Worm (Caenorhabditis elegans): ENCODE measurements around the gene ceh-92.

The ceh-92 gene

DNA sequence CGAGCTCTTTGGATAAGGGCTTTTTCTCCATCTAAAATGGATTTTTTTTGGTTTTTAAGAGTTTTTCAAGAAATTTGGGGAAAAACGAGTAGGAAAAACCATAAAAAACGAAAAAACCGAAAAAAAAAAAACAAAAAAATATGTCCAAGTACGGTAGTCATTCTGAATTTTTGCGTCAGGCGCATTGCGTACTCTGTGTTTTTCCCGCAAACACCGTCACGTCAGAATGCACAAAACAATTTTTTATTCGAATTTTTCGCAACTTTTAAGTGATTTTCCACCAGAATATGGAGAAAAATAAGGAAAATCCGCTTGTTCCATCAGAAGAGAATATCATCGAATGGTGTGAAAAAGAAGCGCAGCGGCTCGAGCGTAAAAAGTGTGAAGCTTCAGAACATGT, at the start of gene ceh-92, which contains the start of gene Y66D12A.6:
TSS of gene ceh-92 (plus strand) at position 229 of the 400 bp plus-strand sequence.
TSS of gene Y66D12A.6 (minus strand) at position 31 of the 400 bp plus-strand sequence.
- peak; percentile 56 for TF ChIP-seq lin-54 (GFP tag; optimal IDR thresholded peaks at IDR 0.05)
- no peak for TF ChIP-seq nhr-120 (GFP tag; IDR thresholded peaks at IDR 0.05)
- peak; percentile 64 for TF ChIP-seq madf-6 (GFP tag; IDR thresholded peaks at IDR 0.05)
- no peak for TF ChIP-seq madf-10 (tag; optimal IDR thresholded peaks at IDR 0.05)
- TF ChIP-seq madf-3 (GFP tag; IDR thresholded peaks at IDR 0.05), result no peak
- TF ChIP-seq dpl-1 (GFP tag; optimal IDR thresholded peaks at IDR 0.05), result peak; percentile 25
- peak; percentile 37 for TF ChIP-seq snpc-1.3 (tag; optimal IDR thresholded peaks at IDR 0.05; ENCODE audit: insufficient read depth)
- TF ChIP-seq ceh-91 (GFP tag; IDR thresholded peaks at IDR 0.05), result peak; percentile 49; the same call in 1 of the 2 replicates
- peak; percentile 73 for TF ChIP-seq D2030.7 (GFP tag; IDR thresholded peaks at IDR 0.05)
- TF ChIP-seq dox-1 (GFP tag; IDR thresholded peaks at IDR 0.05), result peak; percentile 37; the same call in 1 of the 2 replicates
- no peak for TF ChIP-seq ccch-3 (GFP tag; optimal IDR thresholded peaks at IDR 0.05)
- peak; percentile 70 for TF ChIP-seq F49E8.2 (tag; optimal IDR thresholded peaks at IDR 0.05; ENCODE audit: insufficient read depth)
- TF ChIP-seq snpc-3.4 (tag; optimal IDR thresholded peaks at IDR 0.05), result peak; percentile 1
- TF ChIP-seq lag-1 (GFP tag; IDR thresholded peaks at IDR 0.05), result no peak
- TF ChIP-seq efl-1 (GFP tag; optimal IDR thresholded peaks at IDR 0.05), result peak; percentile 50
- TF ChIP-seq die-1 (tag; optimal IDR thresholded peaks at IDR 0.05), result no peak
- TF ChIP-seq F33H1.4 (GFP tag; IDR thresholded peaks at IDR 0.05), result peak; percentile 47
- TF ChIP-seq snpc-1.1 (tag; optimal IDR thresholded peaks at IDR 0.05; ENCODE audit: insufficient read depth), result peak; percentile 0
- TF ChIP-seq mcd-1 (GFP tag; IDR thresholded peaks at IDR 0.05), result peak; percentile 49; the same call in 1 of the 2 replicates
- peak; percentile 14; the same call in 1 of the 2 replicates for TF ChIP-seq B0019.2 (GFP tag; conservative IDR thresholded peaks at IDR 0.05)
- peak; percentile 78 for TF ChIP-seq lsl-1 (GFP tag; optimal IDR thresholded peaks at IDR 0.05)
- no peak for TF ChIP-seq attf-6 (GFP tag; IDR thresholded peaks at IDR 0.05)
- peak; percentile 5 for TF ChIP-seq F23B12.7 (tag; optimal IDR thresholded peaks at IDR 0.05; ENCODE audit: insufficient read depth)

DNA sequence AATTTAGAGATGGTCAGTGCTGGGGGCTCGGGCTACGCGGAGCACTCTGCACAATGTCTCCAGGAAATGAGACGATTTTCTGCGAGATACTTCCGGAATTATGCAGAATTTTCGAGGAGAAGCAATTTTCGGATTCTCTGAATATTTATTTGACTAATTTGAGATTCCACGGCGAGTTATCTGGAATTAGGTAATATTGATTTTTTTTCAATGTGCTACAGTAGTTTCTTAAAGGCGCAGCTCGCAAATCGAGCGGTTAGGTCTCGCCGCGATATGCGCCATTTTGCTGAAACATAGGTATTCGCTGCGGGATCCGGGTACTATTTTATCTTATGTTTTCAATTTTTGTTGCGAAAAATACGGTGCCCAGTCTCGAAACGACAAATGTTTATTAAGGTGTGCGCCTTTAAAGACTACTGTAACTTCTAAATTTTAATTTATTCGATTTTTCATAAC, 46.7 kb upstream of the ceh-92 start, which contains the start of gene nrps-1:
TSS of gene nrps-1 (plus strand) at position 51 of the 456 bp plus-strand sequence.
- TF ChIP-seq lsl-1 (GFP tag; optimal IDR thresholded peaks at IDR 0.05), result peak; percentile 74
- peak; percentile 53 for TF ChIP-seq xnd-1 (tag; optimal IDR thresholded peaks at IDR 0.05)
- 0 out of 2 replicates have a peak, but pooled peaks have one; percentile 15 for TF ChIP-seq ceh-91 (GFP tag; IDR thresholded peaks at IDR 0.05)
- TF ChIP-seq mxl-1 (tag; optimal IDR thresholded peaks at IDR 0.05), result no peak
- TF ChIP-seq chd-7 (tag; optimal IDR thresholded peaks at IDR 0.05), result no peak
- no peak for TF ChIP-seq ceh-40 (GFP tag; IDR thresholded peaks at IDR 0.05)
- 0 out of 2 replicates have a peak, but pooled peaks have one; percentile 16 for TF ChIP-seq madf-8 (GFP tag; conservative IDR thresholded peaks at IDR 0.05)
- no peak for TF ChIP-seq cebp-1 (GFP tag; IDR thresholded peaks at IDR 0.05)
- TF ChIP-seq cebp-1 (tag; optimal IDR thresholded peaks at IDR 0.05), result no peak
- TF ChIP-seq madf-6 (GFP tag; IDR thresholded peaks at IDR 0.05), result peak; percentile 41; the same call in 1 of the 2 replicates
- peak; percentile 74 for TF ChIP-seq F33H1.4 (GFP tag; IDR thresholded peaks at IDR 0.05)
- peak; percentile 29; the same call in 1 of the 2 replicates for TF ChIP-seq dox-1 (GFP tag; IDR thresholded peaks at IDR 0.05)

DNA sequence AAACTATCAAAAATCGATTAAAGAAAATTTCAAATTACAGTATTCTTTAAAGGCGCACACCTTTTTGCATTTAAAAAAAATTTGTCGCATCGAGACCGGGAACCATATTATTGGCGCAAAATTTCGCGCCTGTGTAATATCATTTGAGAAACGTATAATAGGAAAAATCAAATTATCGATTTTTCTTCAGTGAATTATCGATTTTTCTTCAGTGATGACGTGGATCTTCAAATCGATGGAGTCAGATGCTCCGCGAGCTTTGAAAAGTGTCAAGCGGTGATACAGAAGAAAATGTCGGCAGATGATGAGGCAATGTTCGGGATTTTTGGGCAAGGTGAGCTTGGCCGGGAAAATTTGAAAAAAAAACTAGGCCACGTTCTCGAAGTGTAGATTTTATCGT, 45.9 kb upstream of the ceh-92 start:
- TF ChIP-seq him-1 (tag; optimal IDR thresholded peaks at IDR 0.05), result no peak

DNA sequence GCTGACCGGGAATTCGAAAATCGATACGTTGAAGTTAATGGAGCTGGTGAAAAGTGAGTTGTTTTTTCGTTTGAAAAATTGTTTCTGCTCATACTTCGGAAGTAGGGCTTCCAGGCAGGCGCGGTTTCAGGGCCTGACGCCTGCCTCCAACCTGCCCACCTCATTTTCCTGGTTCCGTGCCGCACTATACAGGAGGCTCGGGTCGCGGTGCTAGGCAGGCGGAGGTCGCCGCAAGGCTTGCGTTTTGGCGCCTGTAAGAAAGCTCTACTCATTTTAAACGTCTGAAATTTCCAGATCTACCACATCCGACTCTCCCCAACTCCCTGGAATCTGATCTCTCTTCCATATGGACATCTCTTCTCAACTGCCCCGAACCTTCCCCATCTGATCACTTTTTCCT, 36.5 kb upstream of the ceh-92 start:
- TF ChIP-seq egrh-3 (GFP tag; IDR thresholded peaks at IDR 0.05), result peak; percentile 48; the same call in 1 of the 2 replicates
- TF ChIP-seq ztf-25 (GFP tag; IDR thresholded peaks at IDR 0.05), result no peak
- no peak for TF ChIP-seq lin-35 (GFP tag; optimal IDR thresholded peaks at IDR 0.05)
- no peak for TF ChIP-seq hrde-1 (tag; optimal IDR thresholded peaks at IDR 0.05; ENCODE audit: borderline replicate concordance)
- no peak for TF ChIP-seq hlh-26 (GFP tag; conservative IDR thresholded peaks at IDR 0.05)
- no peak for TF ChIP-seq madf-8 (GFP tag; conservative IDR thresholded peaks at IDR 0.05)
- no peak for TF ChIP-seq lir-1 (GFP tag; conservative IDR thresholded peaks at IDR 0.05)
- no peak for TF ChIP-seq hlh-12 (tag; optimal IDR thresholded peaks at IDR 0.05)
- TF ChIP-seq zfh-2 (GFP tag; conservative IDR thresholded peaks at IDR 0.05), result peak; percentile 74; the same call in 1 of the 2 replicates
- no peak for TF ChIP-seq him-1 (tag; optimal IDR thresholded peaks at IDR 0.05)
- no peak for TF ChIP-seq T07F8.4 (tag; optimal IDR thresholded peaks at IDR 0.05)
- TF ChIP-seq nhr-80 (tag; optimal IDR thresholded peaks at IDR 0.05), result no peak
- no peak for TF ChIP-seq ztf-6 (GFP tag; IDR thresholded peaks at IDR 0.05)

Data from whole organism, young adult.